Worm (Caenorhabditis elegans): ENCODE data around the gene hint-3.

- TF ChIP-seq nfya-1 (tag; optimal IDR thresholded peaks at IDR 0.05): no peak
- no peak for TF ChIP-seq ceh-19 (GFP tag; optimal IDR thresholded peaks at IDR 0.05)
- TF ChIP-seq lim-6 (tag; optimal IDR thresholded peaks at IDR 0.05): no peak
- no peak for TF ChIP-seq ceh-48 (tag; optimal IDR thresholded peaks at IDR 0.05)
- no peak for TF ChIP-seq ama-1 (optimal IDR thresholded peaks at IDR 0.05)
- no peak for TF ChIP-seq nhr-11 (tag; optimal IDR thresholded peaks at IDR 0.05)
- TF ChIP-seq eyg-1 (tag; optimal IDR thresholded peaks at IDR 0.05): no peak
- TF ChIP-seq madf-2 (tag; optimal IDR thresholded peaks at IDR 0.05): no peak
- no peak for TF ChIP-seq rnt-1 (tag; optimal IDR thresholded peaks at IDR 0.05)
- no peak for TF ChIP-seq hlh-30 (tag; optimal IDR thresholded peaks at IDR 0.05; ENCODE audit: insufficient read depth)
Measured at ce11 chrV:7773647-7774046, 13.4 kb downstream of the hint-3 start.
